Worm (Caenorhabditis elegans) whole organism, L1 larva: ENCODE measurements around the gene srdh-1.

ENCODE experiments used
- nhr-47 ChIP-seq: sonication (generic microtip); optimal IDR thresholded peaks from 2 replicates; lab custom pipeline; 2016; ENCODE audit warnings: mild to moderate bottlenecking, missing genetic modification characterization, moderate library complexity, missing compliant biosample characterization
- tbx-2 ChIP-seq: sonication (generic microtip); optimal IDR thresholded peaks from 2 replicates; lab custom pipeline; 2016; ENCODE audit warnings: missing genetic modification characterization, missing compliant biosample characterization

ce11 chrII:8226475-8226874, 38.0 kb upstream of the srdh-1 start:
- no peak for TF ChIP-seq nhr-47 (tag; lab: Kevin White, UChicago)
- no peak for TF ChIP-seq tbx-2 (tag; lab: Kevin White, UChicago)
